Worm (Caenorhabditis elegans): Measurements from ENCODE around the gene F20D6.15.

DNA sequence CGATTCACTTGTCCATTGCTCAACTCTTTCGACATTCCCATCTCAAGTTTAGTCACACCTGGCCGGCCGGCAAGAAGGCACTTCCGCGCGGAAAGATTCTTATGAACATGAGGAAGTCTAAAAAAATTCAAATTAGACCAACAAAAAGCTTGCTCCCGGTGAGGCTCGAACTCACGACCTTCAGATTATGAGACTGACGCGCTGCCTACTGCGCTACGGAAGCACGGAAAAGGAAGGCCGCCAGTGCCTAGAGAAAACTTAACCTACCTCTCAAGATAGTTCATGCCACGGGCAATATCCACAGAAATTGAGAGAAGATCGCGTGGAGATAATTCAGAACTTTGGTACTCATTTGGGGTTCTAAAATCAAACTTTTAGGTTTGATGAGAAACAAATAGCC is 41.8 kb upstream of the F20D6.15 start:
- TF ChIP-seq zim-3 (tag; optimal IDR thresholded peaks at IDR 0.05) (peak; percentile 33), madf-6 (GFP tag; IDR thresholded peaks at IDR 0.05) (peak; percentile 53; the same call in 1 of the 2 replicates), lin-26 (GFP tag; IDR thresholded peaks at IDR 0.05) (peak; percentile 74), rcor-1 (GFP tag; IDR thresholded peaks at IDR 0.05) (no peak), rec-8 (tag; optimal IDR thresholded peaks at IDR 0.05) (no peak)
